Fruit fly (Drosophila melanogaster) whole organism, embryonic: Measurements from ENCODE around the gene FucTD.

Source experiments
- B-H1 ChIP-seq: fragments of 200-800 bp; sonication (Bioruptor generic); IDR thresholded peaks from 3 replicates; pipeline ENCODE4 v1.3.6; 2022; ENCODE audit warnings: missing biosample characterization, missing genetic modification characterization
- Bgb ChIP-seq: fragments of 200-800 bp; sonication (Bioruptor generic); IDR thresholded peaks from 2 replicates; pipeline ENCODE4 v1.3.6; 2022; ENCODE audit warnings: missing biosample characterization, missing genetic modification characterization; ENCODE audit not compliant: partially characterized antibody
- Blimp-1 ChIP-seq: fragments of 200-800 bp; sonication (Bioruptor generic); optimal IDR thresholded peaks from 3 replicates; lab custom pipeline; 2018; ENCODE audit warnings: missing biosample characterization, missing genetic modification characterization, mild to moderate bottlenecking, moderate library complexity, missing genetic modification reagents
- BtbVII ChIP-seq: fragments of 200-800 bp; sonication (Bioruptor generic); optimal IDR thresholded peaks from 3 replicates; lab custom pipeline; 2017; ENCODE audit warnings: missing biosample characterization, mild to moderate bottlenecking, missing genetic modification characterization
- CG12071 ChIP-seq: fragments of 200-800 bp; sonication (Bioruptor generic); optimal IDR thresholded peaks from 3 replicates; lab custom pipeline; 2018; ENCODE audit warnings: missing biosample characterization, mild to moderate bottlenecking, missing genetic modification characterization
- CG14667 ChIP-seq: fragments of 200-800 bp; sonication (Bioruptor generic); IDR thresholded peaks from 2 replicates; pipeline ENCODE4 v1.3.6; 2022; ENCODE audit warnings: missing biosample characterization, missing genetic modification characterization
- CG15601 ChIP-seq: fragments of 200-800 bp; sonication (Bioruptor generic); optimal IDR thresholded peaks from 3 replicates; lab custom pipeline; 2019; ENCODE audit warnings: missing biosample characterization, mild to moderate bottlenecking, missing genetic modification characterization, moderate library complexity
- CG16813 ChIP-seq: fragments of 200-800 bp; sonication (Bioruptor generic); IDR thresholded peaks from 3 replicates; pipeline ENCODE4 v1.3.6; 2022; ENCODE audit warnings: missing biosample characterization, missing genetic modification characterization; ENCODE audit not compliant: partially characterized antibody
- CG16815 ChIP-seq: fragments of 200-800 bp; sonication (Bioruptor generic); optimal IDR thresholded peaks from 3 replicates; lab custom pipeline; 2017; ENCODE audit warnings: missing biosample characterization, mild to moderate bottlenecking, missing genetic modification characterization
- CG17802 ChIP-seq: fragments of 200-800 bp; sonication (Bioruptor generic); optimal IDR thresholded peaks from 2 replicates; lab custom pipeline; 2018; ENCODE audit warnings: missing biosample characterization, mild to moderate bottlenecking, missing genetic modification characterization, moderate library complexity
- CG30020 ChIP-seq: fragments of 200-800 bp; optimal IDR thresholded peaks from 2 replicates; lab custom pipeline; 2019; ENCODE audit warnings: missing biosample characterization, mild to moderate bottlenecking, missing genetic modification characterization, moderate library complexity
- CG30431 ChIP-seq: fragments of 200-800 bp; sonication (Bioruptor generic); optimal IDR thresholded peaks from 2 replicates; lab custom pipeline; 2017; ENCODE audit warnings: missing biosample characterization, missing genetic modification characterization
- CG32532 ChIP-seq: fragments of 200-800 bp; sonication (Bioruptor generic); IDR thresholded peaks from 2 replicates; pipeline ENCODE4 v1.3.6; 2022; ENCODE audit warnings: missing biosample characterization, missing genetic modification characterization
- CG33213 ChIP-seq: fragments of 200-800 bp; sonication (Bioruptor generic); optimal IDR thresholded peaks from 3 replicates; lab custom pipeline; 2016; ENCODE audit warnings: missing biosample characterization, missing genetic modification characterization
- CG43689 ChIP-seq: fragments of 200-800 bp; sonication (Bioruptor generic); IDR thresholded peaks from 2 replicates; pipeline ENCODE4 v1.3.6; 2022; ENCODE audit warnings: missing biosample characterization, missing genetic modification characterization
- CG6175 ChIP-seq: fragments of 200-800 bp; sonication (Bioruptor generic); IDR thresholded peaks from 3 replicates; pipeline ENCODE4 v1.3.6; 2022; ENCODE audit warnings: missing biosample characterization, missing genetic modification characterization
- CG7357 ChIP-seq: fragments of 200-800 bp; sonication (Bioruptor generic); IDR thresholded peaks from 3 replicates; pipeline ENCODE4 v1.3.6; 2022; ENCODE audit warnings: missing biosample characterization, missing genetic modification characterization
- CG9215 ChIP-seq: fragments of 200-800 bp; sonication (Bioruptor generic); IDR thresholded peaks from 2 replicates; pipeline ENCODE4 v1.3.6; 2022; ENCODE audit warnings: missing biosample characterization, missing genetic modification characterization
- CG9437 ChIP-seq: fragments of 200-800 bp; sonication (Bioruptor generic); optimal IDR thresholded peaks from 2 replicates; lab custom pipeline; 2018; ENCODE audit warnings: missing biosample characterization, mild to moderate bottlenecking, missing genetic modification characterization
- CTCF ChIP-seq: fragments of 200-800 bp; sonication (Bioruptor generic); optimal IDR thresholded peaks from 2 replicates; lab custom pipeline; 2017; ENCODE audit warnings: missing biosample characterization, mild to moderate bottlenecking, missing genetic modification characterization, moderate library complexity
- Dfd ChIP-seq, 2 experiments: fragments of >200 bp; optimal IDR thresholded peaks; 2 replicates each; lab custom pipeline; 2017; ENCODE audit warnings: missing biosample characterization in 2 of 2, missing genetic modification characterization in 2 of 2
- Hr51 ChIP-seq, 2 experiments: fragments of 200-800 bp; sonication (Bioruptor generic); optimal IDR thresholded peaks; 2 replicates in 1 of 2; 3 replicates in 1 of 2; lab custom pipeline; 2016 to 2018; ENCODE audit warnings: missing biosample characterization in 2 of 2, missing genetic modification characterization in 2 of 2, mild to moderate bottlenecking in 1 of 2, moderate library complexity in 1 of 2
- Jarid2 ChIP-seq: fragments of 200-800 bp; sonication (Bioruptor generic); optimal IDR thresholded peaks from 3 replicates; lab custom pipeline; 2017; ENCODE audit warnings: mild to moderate bottlenecking, missing biosample characterization, missing genetic modification reagents, missing genetic modification characterization
- Sox100B ChIP-seq: fragments of 200-800 bp; sonication (Bioruptor generic); optimal IDR thresholded peaks from 3 replicates; lab custom pipeline; 2018; ENCODE audit warnings: missing biosample characterization, mild to moderate bottlenecking, missing genetic modification characterization
- Tbp ChIP-seq: fragments of >200 bp; optimal IDR thresholded peaks from 2 replicates; lab custom pipeline; 2018; ENCODE audit warnings: missing biosample characterization, missing genetic modification characterization
- Trl ChIP-seq, 3 experiments: fragments of >200 bp in 2 of 3; fragments of 200-800 bp in 1 of 3; sonication (Bioruptor generic) in 1 of 3; optimal IDR thresholded peaks; 2 replicates in 1 of 3; 3 replicates in 2 of 3; lab custom pipeline; 2016 to 2017; ENCODE audit warnings: missing biosample characterization in 1 of 3, missing genetic modification characterization in 1 of 3
- Xrp1 ChIP-seq: fragments of 200-800 bp; sonication (Bioruptor generic); IDR thresholded peaks from 2 replicates; pipeline ENCODE4 v1.3.6; 2022; ENCODE audit warnings: missing biosample characterization, missing genetic modification characterization
- ab ChIP-seq: fragments of 200-800 bp; sonication (Bioruptor generic); optimal IDR thresholded peaks from 2 replicates; lab custom pipeline; 2016; ENCODE audit warnings: missing biosample characterization, missing genetic modification characterization
- caup ChIP-seq: fragments of 200-800 bp; sonication (Bioruptor generic); optimal IDR thresholded peaks from 3 replicates; lab custom pipeline; 2017; ENCODE audit warnings: missing biosample characterization, mild to moderate bottlenecking, missing genetic modification characterization, moderate library complexity; ENCODE audit not compliant: severe bottlenecking
- cwo ChIP-seq: fragments of 200-800 bp; sonication (Bioruptor generic); optimal IDR thresholded peaks from 3 replicates; lab custom pipeline; 2017; ENCODE audit warnings: missing biosample characterization, missing genetic modification characterization, mild to moderate bottlenecking, moderate library complexity, missing genetic modification reagents
- danr ChIP-seq: fragments of 200-800 bp; sonication (Bioruptor generic); IDR thresholded peaks from 2 replicates; pipeline ENCODE4 v1.3.6; 2022; ENCODE audit warnings: missing biosample characterization, missing genetic modification characterization
- fd3F ChIP-seq: fragments of 200-800 bp; sonication (Bioruptor generic); optimal IDR thresholded peaks from 2 replicates; lab custom pipeline; 2018; ENCODE audit warnings: missing biosample characterization, mild to moderate bottlenecking, missing genetic modification characterization, moderate library complexity
- fu2 ChIP-seq: fragments of 200-800 bp; sonication (Bioruptor generic); optimal IDR thresholded peaks from 2 replicates; lab custom pipeline; 2016; ENCODE audit warnings: missing biosample characterization, missing genetic modification characterization
- gcm ChIP-seq: fragments of 200-800 bp; sonication (Bioruptor generic); optimal IDR thresholded peaks from 2 replicates; lab custom pipeline; 2019; ENCODE audit warnings: missing biosample characterization, mild to moderate bottlenecking, missing genetic modification characterization, moderate library complexity
- gro ChIP-seq: fragments of 200-800 bp; sonication (Bioruptor generic); optimal IDR thresholded peaks from 2 replicates; lab custom pipeline; 2016; ENCODE audit warnings: missing biosample characterization, missing genetic modification characterization
- hb ChIP-seq: fragments of 200-800 bp; sonication (Bioruptor generic); IDR thresholded peaks from 3 replicates; pipeline ENCODE4 v1.3.6; 2022; ENCODE audit warnings: missing biosample characterization, missing genetic modification characterization; ENCODE audit not compliant: partially characterized antibody
- kay ChIP-seq: fragments of 200-800 bp; sonication (Bioruptor generic); optimal IDR thresholded peaks from 2 replicates; lab custom pipeline; 2016; ENCODE audit warnings: missing biosample characterization, missing genetic modification characterization
- knrl ChIP-seq: fragments of 200-800 bp; sonication (Bioruptor generic); IDR thresholded peaks from 3 replicates; pipeline ENCODE4 v1.3.6; 2022; ENCODE audit warnings: missing biosample characterization, missing genetic modification characterization; ENCODE audit not compliant: partially characterized antibody
- lbe ChIP-seq: fragments of 200-800 bp; sonication (Bioruptor generic); optimal IDR thresholded peaks from 2 replicates; lab custom pipeline; 2016; ENCODE audit warnings: missing biosample characterization, mild to moderate bottlenecking, missing genetic modification characterization
- slbo ChIP-seq: fragments of 200-800 bp; sonication (Bioruptor generic); IDR thresholded peaks from 2 replicates; pipeline ENCODE4 v1.3.6; 2022; ENCODE audit warnings: missing biosample characterization, missing genetic modification characterization
- sna ChIP-seq: fragments of 200-800 bp; sonication (Bioruptor generic); IDR thresholded peaks from 2 replicates; pipeline ENCODE4 v1.3.6; 2022; ENCODE audit warnings: missing biosample characterization, missing genetic modification characterization; ENCODE audit not compliant: partially characterized antibody
- sr ChIP-seq: fragments of 200-800 bp; sonication (Bioruptor generic); IDR thresholded peaks from 3 replicates; pipeline ENCODE4 v1.3.6; 2022; ENCODE audit warnings: missing biosample characterization, missing genetic modification characterization
- tap ChIP-seq: fragments of 200-800 bp; optimal IDR thresholded peaks from 3 replicates; lab custom pipeline; 2019; ENCODE audit warnings: missing biosample characterization, mild to moderate bottlenecking, missing genetic modification characterization, moderate library complexity
- tin ChIP-seq: fragments of 200-800 bp; sonication (Bioruptor generic); optimal IDR thresholded peaks from 3 replicates; lab custom pipeline; 2016; ENCODE audit warnings: missing biosample characterization, missing genetic modification characterization
- zen2 ChIP-seq: fragments of 200-800 bp; sonication (Bioruptor generic); IDR thresholded peaks from 3 replicates; pipeline ENCODE4 v1.3.6; 2022; ENCODE audit warnings: missing biosample characterization, missing genetic modification characterization; ENCODE audit not compliant: partially characterized antibody
- zf30C ChIP-seq: fragments of 200-800 bp; sonication (Bioruptor generic); optimal IDR thresholded peaks from 3 replicates; lab custom pipeline; 2018; ENCODE audit warnings: missing biosample characterization, mild to moderate bottlenecking, missing genetic modification characterization

FucTD gene

dm6 chr3L:1374438-1375133 is 41.4 kb upstream of the FucTD start (continued):
- TF ChIP-seq kay (GFP tag; lab: Kevin White, UChicago) (peak; percentile 4), cwo (GFP tag; lab: Kevin White, UChicago) (no peak), CG32532 (no peak), CG14667 (peak; percentile 44; the same call in 1 of the 2 replicates), sr (GFP tag; lab: Robert Waterston, UW) (peak; percentile 89), Hr51 (GFP tag; optimal IDR thresholded peaks at IDR 0.05; lab: Kevin White, UChicago) (peak in 1 of 2 experiments; percentile 8), slbo (GFP tag; lab: Robert Waterston, UW) (0 out of 2 replicates have a peak, but pooled peaks have one; percentile 11), tin (no peak)
- TF ChIP-seq, all 482 proteins: peak for 47

- TF ChIP-seq zf30C (GFP tag; lab: Kevin White, UChicago): no peak
- TF ChIP-seq CG43689: no peak
- no peak for TF ChIP-seq Dfd (GFP tag; optimal IDR thresholded peaks at IDR 0.05; lab: Kevin White, UChicago)
- no peak for TF ChIP-seq fd3F (GFP tag; lab: Kevin White, UChicago)
- peak; percentile 41 for TF ChIP-seq CG15601
- no peak for TF ChIP-seq ab (GFP tag; lab: Kevin White, UChicago)
- TF ChIP-seq CG9215 (GFP tag; lab: Robert Waterston, UW): no peak
- TF ChIP-seq CG7357 (GFP tag; lab: Robert Waterston, UW): 0 out of 3 replicates have a peak, but pooled peaks have one; percentile 21
- TF ChIP-seq CG12071 (GFP tag; lab: Kevin White, UChicago): no peak
- peak; percentile 35; the same call in 1 of the 3 replicates for TF ChIP-seq zen2
- peak; percentile 33 for TF ChIP-seq gcm (GFP tag; lab: Kevin White, UChicago)
- 0 out of 2 replicates have a peak, but pooled peaks have one; percentile 27 for TF ChIP-seq Bgb (GFP tag; lab: Robert Waterston, UW)
- peak; percentile 59 for TF ChIP-seq Blimp-1 (GFP tag; lab: Kevin White, UChicago)
- peak; percentile 29 for TF ChIP-seq tap (tag; lab: Kevin White, UChicago)
- peak; percentile 72 for TF ChIP-seq Xrp1 (GFP tag; lab: Robert Waterston, UW)
- peak; percentile 38; the same call in 1 of the 3 replicates for TF ChIP-seq CG16813 (GFP tag; lab: Robert Waterston, UW)
- no peak for TF ChIP-seq BtbVII (GFP tag; lab: Kevin White, UChicago)
- no peak for TF ChIP-seq caup (GFP tag; lab: Kevin White, UChicago)
- TF ChIP-seq CTCF: no peak
- TF ChIP-seq Tbp: no peak
- TF ChIP-seq Trl (optimal IDR thresholded peaks at IDR 0.05; lab: Kevin White, UChicago): no peak
- peak; percentile 30 for TF ChIP-seq Trl (GFP tag; optimal IDR thresholded peaks at IDR 0.05; lab: Kevin White, UChicago)
- peak; percentile 26; the same call in 2 of the 3 replicates for TF ChIP-seq B-H1 (GFP tag; lab: Robert Waterston, UW)
- peak; percentile 22 for TF ChIP-seq Sox100B (GFP tag; lab: Kevin White, UChicago)
- TF ChIP-seq lbe (GFP tag; lab: Kevin White, UChicago): no peak
- no peak for TF ChIP-seq CG16815 (GFP tag; lab: Kevin White, UChicago)
- TF ChIP-seq CG6175: no peak
- peak; percentile 29 for TF ChIP-seq CG9437 (GFP tag; lab: Kevin White, UChicago)
- TF ChIP-seq CG30020 (tag; lab: Kevin White, UChicago): no peak
- TF ChIP-seq CG33213 (GFP tag; lab: Kevin White, UChicago): no peak
- TF ChIP-seq hb (GFP tag; lab: Robert Waterston, UW): peak; percentile 76
- peak; percentile 82 for TF ChIP-seq sna (GFP tag; lab: Robert Waterston, UW)
- TF ChIP-seq gro (GFP tag; lab: Kevin White, UChicago): no peak
- TF ChIP-seq Jarid2 (GFP tag; lab: Kevin White, UChicago): no peak
- TF ChIP-seq fu2: no peak
- no peak for TF ChIP-seq CG30431 (GFP tag; lab: Kevin White, UChicago)
- TF ChIP-seq CG17802 (tag; lab: Kevin White, UChicago): no peak
- no peak for TF ChIP-seq danr (GFP tag; lab: Robert Waterston, UW)
- TF ChIP-seq knrl (GFP tag; lab: Robert Waterston, UW): peak; percentile 64; the same call in 2 of the 3 replicates
Observed at dm6 chr3L:1376014-1376745, 39.9 kb upstream of the FucTD start.
